Worm (Caenorhabditis elegans): ENCODE results near the gene mrps-18C.

The mrps-18C gene

ce11 chrIII:4899728-4900127, 35.6 kb upstream of the mrps-18C start (continued):
- TF ChIP-seq snpc-4 (tag; optimal IDR thresholded peaks at IDR 0.05) (peak; percentile 92), nhr-76 (tag; optimal IDR thresholded peaks at IDR 0.05) (peak; percentile 75), ceh-82 (tag; optimal IDR thresholded peaks at IDR 0.05) (peak; percentile 93), nhr-11 (tag; optimal IDR thresholded peaks at IDR 0.05) (peak; percentile 95), ZK546.5 (tag; optimal IDR thresholded peaks at IDR 0.05) (peak; percentile 58), ztf-4 (tag; optimal IDR thresholded peaks at IDR 0.05) (peak; percentile 88), tbx-2 (tag; optimal IDR thresholded peaks at IDR 0.05) (peak; percentile 97), elt-2 (tag; optimal IDR thresholded peaks at IDR 0.05) (peak; percentile 97), skn-1 (tag; optimal IDR thresholded peaks at IDR 0.05) (peak; percentile 91), nhr-77 (tag; optimal IDR thresholded peaks at IDR 0.05) (peak; percentile 93), mdl-1 (tag; optimal IDR thresholded peaks at IDR 0.05) (peak; percentile 97), eor-1 (tag; optimal IDR thresholded peaks at IDR 0.05) (peak in 1 of 2 experiments; percentile 2), aly-2 (tag; optimal IDR thresholded peaks at IDR 0.05) (no peak), nfya-1 (tag; optimal IDR thresholded peaks at IDR 0.05; ENCODE audit: insufficient read depth) (peak; percentile 99), ceh-28 (tag; optimal IDR thresholded peaks at IDR 0.05) (peak; percentile 95), lin-15B (tag; optimal IDR thresholded peaks at IDR 0.05) (peak; percentile 96), nhr-67 (tag; optimal IDR thresholded peaks at IDR 0.05) (no peak), ceh-16 (tag; optimal IDR thresholded peaks at IDR 0.05) (peak; percentile 76)

ce11 chrIII:4900260-4900659, 35.1 kb upstream of the mrps-18C start, which contains the start of gene tag-340:
Gene tag-340, plus strand, starts transcription at chrIII:4900508.
- no peak for TF ChIP-seq nhr-28 (tag; optimal IDR thresholded peaks at IDR 0.05)
- no peak for TF ChIP-seq egl-27 (tag; optimal IDR thresholded peaks at IDR 0.05)
- no peak for TF ChIP-seq jun-1 (tag; optimal IDR thresholded peaks at IDR 0.05)
- no peak for TF ChIP-seq nhr-77 (tag; optimal IDR thresholded peaks at IDR 0.05)
- TF ChIP-seq aly-2 (tag; optimal IDR thresholded peaks at IDR 0.05) = no peak
- no peak for TF ChIP-seq nhr-76 (tag; optimal IDR thresholded peaks at IDR 0.05)
- TF ChIP-seq fkh-2 (tag; optimal IDR thresholded peaks at IDR 0.05) = no peak
- no peak for TF ChIP-seq mdl-1 (tag; optimal IDR thresholded peaks at IDR 0.05)
- no peak for TF ChIP-seq nhr-43 (tag; optimal IDR thresholded peaks at IDR 0.05; ENCODE audit: poor library complexity, severe bottlenecking)
- no peak for TF ChIP-seq fkh-10 (GFP tag; optimal IDR thresholded peaks at IDR 0.05)
- TF ChIP-seq nhr-25 (tag; optimal IDR thresholded peaks at IDR 0.05) = no peak
- TF ChIP-seq unc-39 (tag; optimal IDR thresholded peaks at IDR 0.05) = no peak
- TF ChIP-seq pha-4 (tag; optimal IDR thresholded peaks at IDR 0.05) = no peak
- no peak for TF ChIP-seq zag-1 (tag; optimal IDR thresholded peaks at IDR 0.05)
- no peak for TF ChIP-seq mml-1 (tag; optimal IDR thresholded peaks at IDR 0.05)

- TF ChIP-seq ceh-9 (tag; optimal IDR thresholded peaks at IDR 0.05) = no peak
- TF ChIP-seq elt-3 (tag; optimal IDR thresholded peaks at IDR 0.05) = no peak
- no peak for TF ChIP-seq unc-62 (GFP tag; optimal IDR thresholded peaks at IDR 0.05)
- TF ChIP-seq skn-1 (tag; optimal IDR thresholded peaks at IDR 0.05) = no peak
- no peak for TF ChIP-seq nhr-12 (tag; optimal IDR thresholded peaks at IDR 0.05)
- no peak for TF ChIP-seq hmg-11 (tag; optimal IDR thresholded peaks at IDR 0.05)
- TF ChIP-seq egl-5 (tag; optimal IDR thresholded peaks at IDR 0.05) = no peak
- TF ChIP-seq nhr-67 (tag; optimal IDR thresholded peaks at IDR 0.05) = no peak
- no peak for TF ChIP-seq nhr-237 (tag; optimal IDR thresholded peaks at IDR 0.05)
- no peak for TF ChIP-seq elt-2 (tag; optimal IDR thresholded peaks at IDR 0.05)
- TF ChIP-seq sea-2 (GFP tag; optimal IDR thresholded peaks at IDR 0.05) = no peak
- no peak for TF ChIP-seq fkh-2 (tag; optimal IDR thresholded peaks at IDR 0.05)
- no peak for TF ChIP-seq ama-1 (optimal IDR thresholded peaks at IDR 0.05)
- TF ChIP-seq mml-1 (tag; optimal IDR thresholded peaks at IDR 0.05) = no peak
Measured at ce11 chrIII:4903784-4904183, 31.6 kb upstream of the mrps-18C start, which contains the start of gene kbp-2. Gene kbp-2, minus strand, starts transcription at chrIII:4903884.

- TF ChIP-seq ztf-11 (tag; optimal IDR thresholded peaks at IDR 0.05) = no peak
- TF ChIP-seq snpc-4 (tag; optimal IDR thresholded peaks at IDR 0.05) = no peak
- peak; percentile 14 for TF ChIP-seq pha-4 (tag; optimal IDR thresholded peaks at IDR 0.05)
- no peak for TF ChIP-seq nhr-76 (tag; optimal IDR thresholded peaks at IDR 0.05)
- TF ChIP-seq lin-15B (tag; optimal IDR thresholded peaks at IDR 0.05) = peak; percentile 42
- peak; percentile 52 for TF ChIP-seq nfya-1 (tag; optimal IDR thresholded peaks at IDR 0.05; ENCODE audit: insufficient read depth)
Measured at ce11 chrIII:4905405-4905804, 30.0 kb upstream of the mrps-18C start, which contains the start of gene F26F4.8. Gene F26F4.8, minus strand, starts transcription at chrIII:4905473.
